Fruit fly (Drosophila melanogaster) whole organism, embryonic: Measurements from ENCODE around the gene rost.

Experiments
- Adf1 ChIP-seq: fragments of 200-800 bp; sonication (Bioruptor generic); IDR thresholded peaks from 2 replicates; pipeline ENCODE4 v1.3.6; 2022; ENCODE audit warnings: missing biosample characterization, missing genetic modification characterization
- C15 ChIP-seq: fragments of 200-800 bp; sonication (Bioruptor generic); IDR thresholded peaks from 3 replicates; pipeline ENCODE4 v1.3.6; 2022; ENCODE audit warnings: missing biosample characterization, missing genetic modification characterization
- CG10209 ChIP-seq: fragments of 200-800 bp; sonication (Bioruptor generic); optimal IDR thresholded peaks from 3 replicates; lab custom pipeline; 2017; ENCODE audit warnings: missing biosample characterization, mild to moderate bottlenecking, missing genetic modification characterization, missing genetic modification reagents
- CG1024 ChIP-seq: fragments of 200-800 bp; sonication (Bioruptor generic); IDR thresholded peaks from 2 replicates; pipeline ENCODE4 v1.3.6; 2022; ENCODE audit warnings: missing biosample characterization, missing genetic modification characterization
- CG11085 ChIP-seq: fragments of 200-800 bp; sonication (Bioruptor generic); IDR thresholded peaks from 2 replicates; pipeline ENCODE4 v1.3.6; 2022; ENCODE audit warnings: missing biosample characterization, missing genetic modification characterization
- CG11456 ChIP-seq: fragments of 200-800 bp; sonication (Bioruptor generic); IDR thresholded peaks from 3 replicates; pipeline ENCODE4 v1.3.6; 2022; ENCODE audit warnings: missing biosample characterization, missing genetic modification characterization
- CG11723 ChIP-seq: fragments of 200-800 bp; sonication (Bioruptor generic); optimal IDR thresholded peaks from 2 replicates; lab custom pipeline; 2017; ENCODE audit warnings: missing biosample characterization, mild to moderate bottlenecking, missing genetic modification characterization
- CG12155 ChIP-seq: fragments of 200-800 bp; sonication (Bioruptor generic); optimal IDR thresholded peaks from 3 replicates; lab custom pipeline; 2016; ENCODE audit warnings: missing biosample characterization, missing genetic modification characterization
- CG12299 ChIP-seq: fragments of 200-800 bp; sonication (Bioruptor generic); optimal IDR thresholded peaks from 2 replicates; lab custom pipeline; 2018; ENCODE audit warnings: missing biosample characterization, mild to moderate bottlenecking, missing genetic modification characterization
- CG1233 ChIP-seq: fragments of 200-800 bp; sonication (Bioruptor generic); optimal IDR thresholded peaks from 4 replicates; lab custom pipeline; 2018; ENCODE audit warnings: missing biosample characterization, mild to moderate bottlenecking, missing genetic modification characterization
- CG12744 ChIP-seq: fragments of 200-800 bp; sonication (Bioruptor generic); optimal IDR thresholded peaks from 2 replicates; lab custom pipeline; 2016; ENCODE audit warnings: missing biosample characterization, missing genetic modification characterization
- CG13123 ChIP-seq: fragments of 200-800 bp; sonication (Bioruptor generic); optimal IDR thresholded peaks from 2 replicates; lab custom pipeline; 2016; ENCODE audit warnings: missing biosample characterization, missing genetic modification characterization
- CG14014 ChIP-seq: fragments of 200-800 bp; sonication (Bioruptor generic); IDR thresholded peaks from 2 replicates; pipeline ENCODE4 v1.3.6; 2022; ENCODE audit warnings: missing biosample characterization, missing genetic modification characterization
- CG1603 ChIP-seq: fragments of 200-800 bp; sonication (Bioruptor generic); optimal IDR thresholded peaks from 2 replicates; lab custom pipeline; 2019; ENCODE audit warnings: missing biosample characterization, mild to moderate bottlenecking, missing genetic modification characterization, moderate library complexity
- CG18011 ChIP-seq: fragments of 200-800 bp; sonication (Bioruptor generic); optimal IDR thresholded peaks from 2 replicates; lab custom pipeline; 2017; ENCODE audit warnings: missing biosample characterization, missing genetic modification characterization, mild to moderate bottlenecking, moderate library complexity, missing genotype
- CG1832 ChIP-seq: fragments of 200-800 bp; sonication (Bioruptor generic); optimal IDR thresholded peaks from 2 replicates; lab custom pipeline; 2017; ENCODE audit warnings: missing biosample characterization, mild to moderate bottlenecking, missing genetic modification characterization, inconsistent platforms
- CG34422 ChIP-seq: fragments of 200-800 bp; sonication (Bioruptor generic); IDR thresholded peaks from 3 replicates; pipeline ENCODE4 v1.3.6; 2022; ENCODE audit warnings: missing biosample characterization, missing genetic modification characterization
- CG6791 ChIP-seq: fragments of 200-800 bp; sonication (Bioruptor generic); IDR thresholded peaks from 3 replicates; pipeline ENCODE4 v1.3.6; 2022; ENCODE audit warnings: missing biosample characterization, missing genetic modification characterization; ENCODE audit not compliant: partially characterized antibody
- CG9932 ChIP-seq: fragments of 200-800 bp; sonication (Bioruptor generic); IDR thresholded peaks from 2 replicates; pipeline ENCODE4 v1.3.6; 2022; ENCODE audit warnings: missing biosample characterization, missing genetic modification characterization
- CrebB ChIP-seq: fragments of 200-800 bp; sonication (Bioruptor generic); optimal IDR thresholded peaks from 3 replicates; lab custom pipeline; 2018; ENCODE audit warnings: missing biosample characterization, mild to moderate bottlenecking, missing genetic modification characterization
- Dip3 ChIP-seq: fragments of 200-800 bp; sonication (Bioruptor generic); optimal IDR thresholded peaks from 3 replicates; lab custom pipeline; 2016; ENCODE audit warnings: missing biosample characterization, missing genetic modification characterization
- Dll ChIP-seq: fragments of 200-800 bp; sonication (Bioruptor generic); IDR thresholded peaks from 4 replicates; pipeline ENCODE4 v1.3.6; 2022; ENCODE audit warnings: missing biosample characterization, missing genetic modification characterization; ENCODE audit not compliant: partially characterized antibody
- Dp ChIP-seq: fragments of 200-800 bp; sonication (Bioruptor generic); optimal IDR thresholded peaks from 2 replicates; lab custom pipeline; 2018; ENCODE audit warnings: missing biosample characterization, mild to moderate bottlenecking, missing genetic modification characterization, moderate library complexity
- ERR ChIP-seq: fragments of 200-800 bp; sonication (Bioruptor generic); optimal IDR thresholded peaks from 2 replicates; lab custom pipeline; 2016; ENCODE audit warnings: missing biosample characterization, missing genetic modification characterization
- Hr51 ChIP-seq, 2 experiments: fragments of 200-800 bp; sonication (Bioruptor generic); optimal IDR thresholded peaks; 2 replicates in 1 of 2; 3 replicates in 1 of 2; lab custom pipeline; 2016 to 2018; ENCODE audit warnings: missing biosample characterization in 2 of 2, missing genetic modification characterization in 2 of 2, mild to moderate bottlenecking in 1 of 2, moderate library complexity in 1 of 2
- Kr ChIP-seq: fragments of 200-800 bp; sonication (Bioruptor generic); optimal IDR thresholded peaks from 2 replicates; lab custom pipeline; 2017; ENCODE audit warnings: missing biosample characterization, mild to moderate bottlenecking, missing genetic modification characterization
- Meics ChIP-seq: fragments of 200-800 bp; sonication (Bioruptor generic); optimal IDR thresholded peaks from 2 replicates; lab custom pipeline; 2017; ENCODE audit warnings: missing biosample characterization, mild to moderate bottlenecking, missing genetic modification characterization
- Sox100B ChIP-seq: fragments of 200-800 bp; sonication (Bioruptor generic); optimal IDR thresholded peaks from 3 replicates; lab custom pipeline; 2018; ENCODE audit warnings: missing biosample characterization, mild to moderate bottlenecking, missing genetic modification characterization
- ac ChIP-seq: fragments of 200-800 bp; sonication (Bioruptor generic); optimal IDR thresholded peaks from 3 replicates; lab custom pipeline; 2017; ENCODE audit warnings: missing biosample characterization, mild to moderate bottlenecking, missing genetic modification characterization
- aop ChIP-seq: fragments of 200-800 bp; sonication (Bioruptor generic); IDR thresholded peaks from 2 replicates; pipeline ENCODE4 v1.3.6; 2022; ENCODE audit warnings: missing biosample characterization, missing genetic modification characterization
- ap ChIP-seq: fragments of 200-800 bp; sonication (Bioruptor generic); IDR thresholded peaks from 2 replicates; pipeline ENCODE4 v1.3.6; 2022; ENCODE audit warnings: missing biosample characterization, missing genetic modification characterization
- ato ChIP-seq: fragments of 200-800 bp; sonication (Bioruptor generic); IDR thresholded peaks from 2 replicates; pipeline ENCODE4 v1.3.6; 2022; ENCODE audit warnings: missing biosample characterization, missing genetic modification characterization; ENCODE audit not compliant: partially characterized antibody
- bsh ChIP-seq, 2 experiments: fragments of 200-800 bp; sonication (Bioruptor generic); optimal IDR thresholded peaks; 2 replicates each; lab custom pipeline; 2017 to 2018; ENCODE audit warnings: mild to moderate bottlenecking in 2 of 2, missing biosample characterization in 2 of 2, missing genetic modification characterization in 2 of 2, moderate library complexity in 1 of 2
- cas ChIP-seq: fragments of 200-800 bp; sonication (Bioruptor generic); IDR thresholded peaks from 2 replicates; pipeline ENCODE4 v1.3.6; 2022; ENCODE audit warnings: missing biosample characterization, missing genetic modification characterization
- chm ChIP-seq: fragments of 200-800 bp; sonication (Bioruptor generic); IDR thresholded peaks from 2 replicates; pipeline ENCODE4 v1.3.6; 2022; ENCODE audit warnings: missing biosample characterization, missing genetic modification characterization
- corto ChIP-seq: fragments of 200-800 bp; sonication (Bioruptor generic); optimal IDR thresholded peaks from 2 replicates; lab custom pipeline; 2016; ENCODE audit warnings: missing biosample characterization, mild to moderate bottlenecking, missing genetic modification characterization, moderate library complexity
- crp ChIP-seq, 2 experiments: fragments of 200-800 bp; sonication (Bioruptor generic); optimal IDR thresholded peaks; 2 replicates in 1 of 2; 3 replicates in 1 of 2; lab custom pipeline; 2017; ENCODE audit warnings: missing biosample characterization in 2 of 2, missing genetic modification characterization in 2 of 2, mild to moderate bottlenecking in 1 of 2, moderate library complexity in 1 of 2
- dati ChIP-seq: fragments of 200-800 bp; sonication (Bioruptor generic); IDR thresholded peaks from 2 replicates; pipeline ENCODE4 v1.3.6; 2022; ENCODE audit warnings: missing biosample characterization, missing genetic modification characterization
- fd102C ChIP-seq: fragments of 200-800 bp; sonication (Bioruptor generic); optimal IDR thresholded peaks from 2 replicates; lab custom pipeline; 2018; ENCODE audit warnings: missing biosample characterization, mild to moderate bottlenecking, missing genetic modification characterization, moderate library complexity
- ftz-f1 ChIP-seq: fragments of 200-800 bp; sonication (Bioruptor generic); optimal IDR thresholded peaks from 2 replicates; lab custom pipeline; 2016; ENCODE audit warnings: missing biosample characterization, missing genetic modification characterization
- h ChIP-seq: fragments of >200 bp; optimal IDR thresholded peaks from 2 replicates; lab custom pipeline; 2017
- lab ChIP-seq: fragments of 200-800 bp; sonication (Bioruptor generic); optimal IDR thresholded peaks from 3 replicates; lab custom pipeline; 2017; ENCODE audit warnings: missing biosample characterization, missing genetic modification characterization, mild to moderate bottlenecking, moderate library complexity, missing genetic modification reagents
- oc ChIP-seq: fragments of 200-800 bp; sonication (Bioruptor generic); optimal IDR thresholded peaks from 2 replicates; lab custom pipeline; 2018; ENCODE audit warnings: missing biosample characterization, mild to moderate bottlenecking, missing genetic modification characterization, moderate library complexity
- onecut ChIP-seq: fragments of 200-800 bp; sonication (Bioruptor generic); IDR thresholded peaks from 2 replicates; pipeline ENCODE4 v1.3.6; 2022; ENCODE audit warnings: missing biosample characterization, missing genetic modification characterization
- phol ChIP-seq: fragments of 200-800 bp; sonication (Bioruptor generic); optimal IDR thresholded peaks from 3 replicates; lab custom pipeline; 2018; ENCODE audit warnings: missing biosample characterization, mild to moderate bottlenecking, missing genetic modification characterization, moderate library complexity
- pita ChIP-seq: fragments of 200-800 bp; sonication (Bioruptor generic); optimal IDR thresholded peaks from 2 replicates; lab custom pipeline; 2017; ENCODE audit warnings: missing biosample characterization, mild to moderate bottlenecking, missing genetic modification characterization
- ranshi ChIP-seq: fragments of 200-800 bp; sonication (Bioruptor generic); IDR thresholded peaks from 2 replicates; pipeline ENCODE4 v1.3.6; 2022; ENCODE audit warnings: missing biosample characterization, missing genetic modification characterization
- sim ChIP-seq: fragments of 200-800 bp; sonication (Bioruptor generic); IDR thresholded peaks from 2 replicates; pipeline ENCODE4 v1.3.6; 2022; ENCODE audit warnings: missing biosample characterization, missing genetic modification characterization
- sr ChIP-seq: fragments of 200-800 bp; sonication (Bioruptor generic); IDR thresholded peaks from 3 replicates; pipeline ENCODE4 v1.3.6; 2022; ENCODE audit warnings: missing biosample characterization, missing genetic modification characterization
- tgo ChIP-seq: fragments of 200-800 bp; sonication (Bioruptor generic); IDR thresholded peaks from 3 replicates; pipeline ENCODE4 v1.3.6; 2022; ENCODE audit warnings: missing biosample characterization, missing genetic modification characterization
- vnd ChIP-seq: fragments of 200-800 bp; sonication (Bioruptor generic); IDR thresholded peaks from 3 replicates; pipeline ENCODE4 v1.3.6; 2022; ENCODE audit warnings: missing biosample characterization, missing genetic modification characterization; ENCODE audit not compliant: partially characterized antibody
- wdn ChIP-seq: fragments of 200-800 bp; sonication (Bioruptor generic); IDR thresholded peaks from 2 replicates; pipeline ENCODE4 v1.3.6; 2022; ENCODE audit warnings: missing biosample characterization, missing genetic modification characterization

rost gene

dm6 chr2L:8943110-8943509 is 46.2 kb downstream of the rost start, which contains the start of gene CG9515 (continued):
- TF ChIP-seq Kr (GFP tag; lab: Kevin White, UChicago) (no peak), CG11456 (GFP tag; lab: Robert Waterston, UW) (no peak), wdn (GFP tag; lab: Robert Waterston, UW) (no peak), ranshi (GFP tag; lab: Robert Waterston, UW) (no peak), sr (GFP tag; lab: Robert Waterston, UW) (no peak), C15 (GFP tag; lab: Robert Waterston, UW) (no peak), tgo (no peak), oc (tag; lab: Kevin White, UChicago) (peak; percentile 4), Sox100B (GFP tag; lab: Kevin White, UChicago) (no peak), CG14014 (no peak; the same call in 1 of the 2 replicates), ftz-f1 (no peak), chm (GFP tag; lab: Robert Waterston, UW) (no peak), ato (GFP tag; lab: Robert Waterston, UW) (peak; percentile 83), Hr51 (GFP tag; optimal IDR thresholded peaks at IDR 0.05; lab: Kevin White, UChicago) (no peak), corto (GFP tag; lab: Kevin White, UChicago) (no peak), lab (no peak), sim (GFP tag; lab: Robert Waterston, UW) (no peak), CG6791 (GFP tag; lab: Robert Waterston, UW) (peak; percentile 98), CG10209 (no peak), CG34422 (GFP tag; lab: Robert Waterston, UW) (no peak), CG11723 (GFP tag; lab: Kevin White, UChicago) (no peak), Dp (peak; percentile 88), pita (GFP tag; lab: Kevin White, UChicago) (peak; percentile 48), CG13123 (GFP tag; lab: Kevin White, UChicago) (no peak), CG1832 (GFP tag; lab: Kevin White, UChicago) (no peak), CG9932 (GFP tag; lab: Robert Waterston, UW) (no peak), CG12744 (no peak), bsh (GFP tag; optimal IDR thresholded peaks at IDR 0.05; lab: Kevin White, UChicago) (no peak), ac (GFP tag; lab: Kevin White, UChicago) (no peak), Adf1 (GFP tag; lab: Robert Waterston, UW) (no peak), Meics (GFP tag; lab: Kevin White, UChicago) (no peak), CG12155 (GFP tag; lab: Kevin White, UChicago) (no peak), h (no peak), CG1024 (GFP tag; lab: Robert Waterston, UW) (no peak), cas (GFP tag; lab: Robert Waterston, UW) (no peak), CG1603 (tag; lab: Kevin White, UChicago) (peak; percentile 71), onecut (GFP tag; lab: Robert Waterston, UW) (no peak), dati (GFP tag; lab: Robert Waterston, UW) (no peak), ap (GFP tag; lab: Robert Waterston, UW) (no peak), fd102C (GFP tag; lab: Kevin White, UChicago) (no peak), vnd (GFP tag; lab: Robert Waterston, UW) (peak; percentile 69), CG1233 (GFP tag; lab: Kevin White, UChicago) (no peak), CrebB (no peak), Dip3 (no peak), CG11085 (GFP tag; lab: Robert Waterston, UW) (no peak), Dll (GFP tag; lab: Robert Waterston, UW) (peak; percentile 86), ERR (GFP tag; lab: Kevin White, UChicago) (no peak), phol (peak; percentile 28), CG18011 (no peak), aop (GFP tag; lab: Robert Waterston, UW) (no peak), crp (GFP tag; optimal IDR thresholded peaks at IDR 0.05; lab: Kevin White, UChicago) (peak; percentile 37 to 85), CG12299 (tag; lab: Kevin White, UChicago) (no peak)
